Worm (Caenorhabditis elegans) whole organism, L1 larva: ENCODE measurements around the gene C36C5.15.

Experiments
- C16A3.4 ChIP-seq: fragments of 150-350 bp; optimal IDR thresholded peaks from 2 replicates; lab custom pipeline; 2014; ENCODE audit warnings: missing biosample characterization, missing genetic modification characterization
- F16B12.6 ChIP-seq: fragments of 150-350 bp; optimal IDR thresholded peaks from 2 replicates; lab custom pipeline; 2014; ENCODE audit warnings: missing biosample characterization, missing genetic modification characterization
- Y116A8C.19 ChIP-seq: sonication (generic microtip); optimal IDR thresholded peaks from 2 replicates; lab custom pipeline; 2016; ENCODE audit warnings: missing compliant biosample characterization, missing genetic modification characterization, borderline replicate concordance
- alr-1 ChIP-seq: fragments of 200-800 bp; sonication (Bioruptor generic); optimal IDR thresholded peaks from 2 replicates; lab custom pipeline; 2018; ENCODE audit warnings: borderline replicate concordance, mild to moderate bottlenecking, missing genetic modification characterization, missing compliant biosample characterization
- blmp-1 ChIP-seq: fragments of 150-350 bp; optimal IDR thresholded peaks from 2 replicates; lab custom pipeline; 2014; ENCODE audit warnings: missing biosample characterization, missing genetic modification characterization
- ceh-8 ChIP-seq: fragments of 200-800 bp; sonication (Bioruptor generic); optimal IDR thresholded peaks from 2 replicates; lab custom pipeline; 2018; ENCODE audit warnings: mild to moderate bottlenecking, missing genetic modification characterization, moderate library complexity, missing compliant biosample characterization
- ceh-82 ChIP-seq, 3 experiments: fragments of 150-350 bp in 1 of 3; sonication (generic microtip) in 2 of 3; optimal IDR thresholded peaks; 2 replicates each; lab custom pipeline; 2014 to 2017; ENCODE audit warnings: missing biosample characterization in 3 of 3, missing genetic modification characterization in 3 of 3
- ceh-90 ChIP-seq: sonication (generic microtip); optimal IDR thresholded peaks from 2 replicates; lab custom pipeline; 2016; ENCODE audit warnings: missing genetic modification characterization, missing compliant biosample characterization
- dsc-1 ChIP-seq: sonication (generic microtip); optimal IDR thresholded peaks from 2 replicates; lab custom pipeline; 2016; ENCODE audit warnings: mild to moderate bottlenecking, missing genetic modification characterization, missing compliant biosample characterization
- efl-1 ChIP-seq, 4 experiments: fragments of 150-350 bp; optimal IDR thresholded peaks in 3 of 4; peaks in 1 of 4; 1 replicate in 1 of 4; 2 replicates in 3 of 4; lab custom pipeline; 2014; ENCODE audit warnings: missing biosample characterization in 2 of 4, missing genetic modification characterization in 2 of 4, missing genetic modification reagents in 2 of 4
- fos-1 ChIP-seq: fragments of 150-350 bp; optimal IDR thresholded peaks from 2 replicates; lab custom pipeline; 2014; ENCODE audit warnings: missing biosample characterization, missing genetic modification characterization
- grh-1 ChIP-seq: fragments of 200-800 bp; sonication (Bioruptor generic); IDR thresholded peaks from 2 replicates; pipeline ENCODE4 v1.3.6; 2022; ENCODE audit warnings: missing genetic modification reagents, missing genetic modification characterization, missing compliant biosample characterization
- hlh-17 ChIP-seq: fragments of 200-800 bp; sonication (Bioruptor generic); optimal IDR thresholded peaks from 2 replicates; lab custom pipeline; 2018; ENCODE audit warnings: missing genetic modification characterization, mild to moderate bottlenecking, missing compliant biosample characterization, moderate library complexity, borderline replicate concordance
- irx-1 ChIP-seq: sonication (generic microtip); optimal IDR thresholded peaks from 2 replicates; lab custom pipeline; 2016; ENCODE audit warnings: missing genetic modification characterization, missing compliant biosample characterization
- lin-13 ChIP-seq: fragments of 150-350 bp; optimal IDR thresholded peaks from 2 replicates; lab custom pipeline; 2014; ENCODE audit warnings: missing biosample characterization, missing genetic modification reagents, missing genetic modification characterization
- lin-15B ChIP-seq: fragments of 150-350 bp; sonication (generic microtip); optimal IDR thresholded peaks from 3 replicates; lab custom pipeline; 2014; ENCODE audit warnings: missing biosample characterization, missing genetic modification characterization
- lin-35 ChIP-seq, 2 experiments: fragments of 150-350 bp; optimal IDR thresholded peaks; 2 replicates each; lab custom pipeline; 2014; ENCODE audit warnings: missing biosample characterization in 2 of 2, missing genetic modification characterization in 2 of 2, missing genetic modification reagents in 2 of 2
- mab-9 ChIP-seq: fragments of 200-800 bp; sonication (Bioruptor generic); IDR thresholded peaks from 2 replicates; pipeline ENCODE4 v1.3.6; 2022; ENCODE audit warnings: missing genetic modification reagents, missing genetic modification characterization, missing compliant biosample characterization
- mep-1 ChIP-seq: fragments of 150-350 bp; optimal IDR thresholded peaks from 2 replicates; lab custom pipeline; 2014; ENCODE audit warnings: missing biosample characterization, missing genetic modification characterization
- nhr-12 ChIP-seq: sonication (generic microtip); optimal IDR thresholded peaks from 2 replicates; lab custom pipeline; 2017; ENCODE audit warnings: missing biosample characterization, missing genetic modification characterization
- nhr-20 ChIP-seq: sonication (generic microtip); optimal IDR thresholded peaks from 2 replicates; lab custom pipeline; 2016; ENCODE audit warnings: mild to moderate bottlenecking, missing genetic modification characterization, missing compliant biosample characterization
- nhr-76 ChIP-seq: sonication (generic microtip); optimal IDR thresholded peaks from 2 replicates; lab custom pipeline; 2017; ENCODE audit warnings: missing biosample characterization, missing genetic modification characterization
- nhr-85 ChIP-seq: sonication (generic microtip); peaks from one replicate; lab custom pipeline; 2016; ENCODE audit warnings: missing genetic modification characterization, inconsistent platforms, missing compliant biosample characterization
- nhr-90 ChIP-seq: sonication (generic microtip); optimal IDR thresholded peaks from 2 replicates; lab custom pipeline; 2016; ENCODE audit warnings: mild to moderate bottlenecking, missing genetic modification characterization, missing compliant biosample characterization; ENCODE audit not compliant: poor library complexity
- pag-3 ChIP-seq: sonication (generic microtip); optimal IDR thresholded peaks from 2 replicates; lab custom pipeline; 2017; ENCODE audit warnings: missing genetic modification characterization, mild to moderate bottlenecking, missing compliant biosample characterization, antibody characterized with exemption, borderline replicate concordance; ENCODE audit not compliant: insufficient read depth
- pqm-1 ChIP-seq: sonication (generic microtip); optimal IDR thresholded peaks from 3 replicates; lab custom pipeline; 2017; ENCODE audit warnings: missing biosample characterization, missing genetic modification characterization
- skn-1 ChIP-seq: fragments of 150-350 bp; optimal IDR thresholded peaks from 2 replicates; lab custom pipeline; 2014; ENCODE audit warnings: missing biosample characterization, missing genetic modification characterization
- snpc-4 ChIP-seq: fragments of 150-350 bp; optimal IDR thresholded peaks from 2 replicates; lab custom pipeline; 2014; ENCODE audit warnings: missing biosample characterization, missing genetic modification characterization
- snu-23 ChIP-seq: sonication (generic microtip); optimal IDR thresholded peaks from 2 replicates; lab custom pipeline; 2016; ENCODE audit warnings: missing genetic modification characterization, missing compliant biosample characterization
- sup-37 ChIP-seq: fragments of 200-800 bp; sonication (Bioruptor generic); optimal IDR thresholded peaks from 2 replicates; lab custom pipeline; 2018; ENCODE audit warnings: mild to moderate bottlenecking, missing genetic modification characterization, missing compliant biosample characterization
- swsn-7 ChIP-seq: sonication (generic microtip); optimal IDR thresholded peaks from 2 replicates; lab custom pipeline; 2016; ENCODE audit warnings: missing genetic modification characterization, missing compliant biosample characterization
- tbx-2 ChIP-seq: sonication (generic microtip); optimal IDR thresholded peaks from 2 replicates; lab custom pipeline; 2016; ENCODE audit warnings: missing genetic modification characterization, missing compliant biosample characterization
- unc-130 ChIP-seq: fragments of 150-350 bp; optimal IDR thresholded peaks from 2 replicates; lab custom pipeline; 2017; ENCODE audit warnings: missing biosample characterization, missing genetic modification characterization, inconsistent platforms
- unc-98 ChIP-seq: fragments of 200-800 bp; sonication (Bioruptor generic); IDR thresholded peaks from 2 replicates; pipeline ENCODE4 v1.3.6; 2022; ENCODE audit warnings: missing genetic modification characterization, missing compliant biosample characterization
- zag-1 ChIP-seq: fragments of 150-350 bp; optimal IDR thresholded peaks from 2 replicates; lab custom pipeline; 2014; ENCODE audit warnings: missing biosample characterization, missing genetic modification characterization
- zip-4 ChIP-seq: fragments of 200-800 bp; sonication (Bioruptor generic); optimal IDR thresholded peaks from 2 replicates; lab custom pipeline; 2018; ENCODE audit warnings: mild to moderate bottlenecking, missing genetic modification characterization, moderate library complexity, missing compliant biosample characterization
- ztf-11 ChIP-seq, 2 experiments: sonication (generic microtip); optimal IDR thresholded peaks; 2 replicates each; lab custom pipeline; 2016 to 2017; ENCODE audit warnings: missing genetic modification characterization in 2 of 2, missing biosample characterization in 1 of 2, missing compliant biosample characterization in 1 of 2
- ztf-4 ChIP-seq: fragments of 150-350 bp; optimal IDR thresholded peaks from 2 replicates; lab custom pipeline; 2014; ENCODE audit warnings: missing biosample characterization, missing genetic modification characterization

Gene C36C5.15

ce11 chrV:3156786-3157185 is 11.8 kb downstream of the C36C5.15 start, which contains the start of gene exh-1:
exh-1 (plus strand) TSS chrV:3157086.
- no peak for TF ChIP-seq fos-1 (tag; lab: Kevin White, UChicago)
- TF ChIP-seq ceh-82 (tag; optimal IDR thresholded peaks at IDR 0.05; lab: Kevin White, UChicago) = no peak
- TF ChIP-seq nhr-90 = no peak
- TF ChIP-seq nhr-76 = no peak
- no peak for TF ChIP-seq zag-1 (tag; lab: Kevin White, UChicago)
- TF ChIP-seq zip-4 (GFP tag; lab: Kevin White, UChicago) = no peak
- no peak for TF ChIP-seq blmp-1 (tag; lab: Kevin White, UChicago)
- TF ChIP-seq tbx-2 = no peak
- TF ChIP-seq mep-1 (tag; lab: Kevin White, UChicago) = no peak
- no peak for TF ChIP-seq snpc-4 (tag; lab: Kevin White, UChicago)
- TF ChIP-seq ztf-11 (tag; optimal IDR thresholded peaks at IDR 0.05; lab: Kevin White, UChicago) = no peak

ce11 chrV:3155072-3155471 is 13.5 kb downstream of the C36C5.15 start, which contains the start of gene srab-7:
srab-7 (minus strand) TSS chrV:3155172.
- TF ChIP-seq grh-1 (no peak), tbx-2 (no peak), irx-1 (no peak), pag-3 (tag; lab: Kevin White, UChicago) (no peak), Y116A8C.19 (tag; lab: Kevin White, UChicago) (no peak), unc-98 (GFP tag; lab: Robert Waterston, UW) (no peak), sup-37 (no peak), mab-9 (GFP tag; lab: Robert Waterston, UW) (no peak), C16A3.4 (no peak), lin-13 (GFP tag; lab: Kevin White, UChicago) (no peak), F16B12.6 (tag; lab: Kevin White, UChicago) (no peak), ceh-82 (tag; optimal IDR thresholded peaks at IDR 0.05; lab: Kevin White, UChicago) (no peak), lin-15B (tag; lab: Kevin White, UChicago) (no peak), unc-130 (tag; lab: Kevin White, UChicago) (no peak), ztf-4 (no peak), ceh-8 (GFP tag; lab: Kevin White, UChicago) (no peak), skn-1 (no peak), mep-1 (tag; lab: Kevin White, UChicago) (no peak)

ce11 chrV:3151862-3152261 is 16.7 kb downstream of the C36C5.15 start, which contains the start of gene srab-6:
srab-6 (minus strand) TSS chrV:3151962.
- TF ChIP-seq efl-1 (optimal IDR thresholded peaks at IDR 0.05; lab: Kevin White, UChicago) (no peak), efl-1 (GFP tag; optimal IDR thresholded peaks at IDR 0.05 in 1 of 2; lab: Kevin White, UChicago) (no peak), pqm-1 (tag; lab: Kevin White, UChicago) (no peak), dsc-1 (tag; lab: Kevin White, UChicago) (no peak), ztf-4 (no peak), nhr-12 (tag; lab: Kevin White, UChicago) (no peak), unc-130 (tag; lab: Kevin White, UChicago) (no peak), mab-9 (GFP tag; lab: Robert Waterston, UW) (no peak), snpc-4 (tag; lab: Kevin White, UChicago) (no peak), hlh-17 (no peak), snu-23 (GFP tag; lab: Kevin White, UChicago) (no peak), zag-1 (tag; lab: Kevin White, UChicago) (no peak), swsn-7 (tag; lab: Kevin White, UChicago) (no peak), alr-1 (no peak), tbx-2 (no peak), zip-4 (GFP tag; lab: Kevin White, UChicago) (no peak), ceh-90 (no peak), Y116A8C.19 (tag; lab: Kevin White, UChicago) (no peak), lin-35 (GFP tag; optimal IDR thresholded peaks at IDR 0.05; lab: Kevin White, UChicago) (no peak), nhr-20 (no peak), nhr-85 (tag; lab: Kevin White, UChicago) (no peak)
